Fruit fly (Drosophila melanogaster): Measurements from ENCODE around the gene aust.
A peak's percentile ranks its signal among the peaks of the same experiment; 100 is the strongest.

aust gene

DNA sequence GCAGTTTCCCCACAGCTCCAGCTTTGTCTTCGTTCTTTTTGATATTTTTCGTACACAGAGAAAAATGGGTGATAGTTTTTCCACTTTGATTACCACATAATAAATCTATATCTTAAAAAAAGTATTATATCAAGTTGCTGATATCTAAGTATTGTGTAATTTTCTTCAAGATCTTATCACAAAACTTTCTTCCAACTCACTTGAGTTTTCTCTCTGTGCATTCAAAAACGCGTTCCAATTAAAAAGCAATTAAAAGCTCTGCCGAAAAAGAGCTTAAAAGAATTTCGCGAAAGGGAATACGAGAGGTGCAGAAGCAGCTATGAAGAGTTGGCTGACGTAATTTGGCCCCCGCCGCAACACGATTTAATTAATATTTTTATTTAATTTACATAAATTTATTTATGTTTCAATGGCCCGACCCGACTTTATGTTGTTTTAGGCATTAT lies 15.3 kb downstream of the aust start (continued):
- TF ChIP-seq Usf (GFP tag; optimal IDR thresholded peaks at IDR 0.05): no peak
- TF ChIP-seq psq (GFP tag; optimal IDR thresholded peaks at IDR 0.05): no peak
- peak; percentile 28 for TF ChIP-seq HHEX (GFP tag; optimal IDR thresholded peaks at IDR 0.05)
- no peak for TF ChIP-seq chn (GFP tag; optimal IDR thresholded peaks at IDR 0.05)
- peak; percentile 26 for TF ChIP-seq CG9437 (GFP tag; optimal IDR thresholded peaks at IDR 0.05)
- no peak for TF ChIP-seq zfh2 (GFP tag; optimal IDR thresholded peaks at IDR 0.05)
- TF ChIP-seq zfh1 (GFP tag; IDR thresholded peaks at IDR 0.05): no peak
- no peak for TF ChIP-seq luna (GFP tag; optimal IDR thresholded peaks at IDR 0.05)
- TF ChIP-seq stc (GFP tag; IDR thresholded peaks at IDR 0.05): peak; percentile 68
- peak; percentile 41 for TF ChIP-seq CG12219 (GFP tag; optimal IDR thresholded peaks at IDR 0.05)
- no peak for TF ChIP-seq gro (GFP tag; optimal IDR thresholded peaks at IDR 0.05)
- no peak for TF ChIP-seq crc (GFP tag; optimal IDR thresholded peaks at IDR 0.05)
- TF ChIP-seq sens-2 (GFP tag; IDR thresholded peaks at IDR 0.05): no peak
- no peak for TF ChIP-seq kni (GFP tag; optimal IDR thresholded peaks at IDR 0.05)
- TF ChIP-seq GATAe (GFP tag; conservative IDR thresholded peaks at IDR 0.05): no peak
- no peak for TF ChIP-seq CG6683 (GFP tag; optimal IDR thresholded peaks at IDR 0.05)
- no peak for TF ChIP-seq CG13287 (GFP tag; IDR thresholded peaks at IDR 0.05; ENCODE audit: partially characterized antibody)
- TF ChIP-seq CG10565 (GFP tag; optimal IDR thresholded peaks at IDR 0.05): no peak
- TF ChIP-seq cas (GFP tag; IDR thresholded peaks at IDR 0.05): no peak; the same call in 1 of the 2 replicates
- no peak for TF ChIP-seq nom (GFP tag; optimal IDR thresholded peaks at IDR 0.05)
- TF ChIP-seq CG10267 (tag; optimal IDR thresholded peaks at IDR 0.05): peak; percentile 37
- TF ChIP-seq ATbp (GFP tag; optimal IDR thresholded peaks at IDR 0.05): peak; percentile 25
- TF ChIP-seq ttk (GFP tag; IDR thresholded peaks at IDR 0.05): no peak
- TF ChIP-seq CG13624 (GFP tag; optimal IDR thresholded peaks at IDR 0.05): no peak
- TF ChIP-seq CG1647 (GFP tag; optimal IDR thresholded peaks at IDR 0.05): no peak
- no peak for TF ChIP-seq Side (GFP tag; optimal IDR thresholded peaks at IDR 0.05)
- peak; percentile 40 for TF ChIP-seq CG18262 (tag; optimal IDR thresholded peaks at IDR 0.05)
- no peak for TF ChIP-seq CG12236 (GFP tag; optimal IDR thresholded peaks at IDR 0.05)
- TF ChIP-seq chif (GFP tag; optimal IDR thresholded peaks at IDR 0.05): no peak
- TF ChIP-seq Ada2b (GFP tag; IDR thresholded peaks at IDR 0.05): peak; percentile 58; the same call in 1 of the 2 replicates
- TF ChIP-seq bab2 (GFP tag; optimal IDR thresholded peaks at IDR 0.05): no peak
- TF ChIP-seq wdn (GFP tag; IDR thresholded peaks at IDR 0.05): peak; percentile 37; the same call in 1 of the 2 replicates
- 0 out of 2 replicates have a peak, but pooled peaks have one; percentile 6 for TF ChIP-seq Taf1 (GFP tag; IDR thresholded peaks at IDR 0.05)
- no peak for TF ChIP-seq CG9876 (GFP tag; optimal IDR thresholded peaks at IDR 0.05)
- no peak for TF ChIP-seq CG11398 (GFP tag; optimal IDR thresholded peaks at IDR 0.05)
- no peak for TF ChIP-seq CG11093 (GFP tag; IDR thresholded peaks at IDR 0.05)
- TF ChIP-seq NC2β (GFP tag; optimal IDR thresholded peaks at IDR 0.05): no peak
- no peak for TF ChIP-seq CG11723 (GFP tag; optimal IDR thresholded peaks at IDR 0.05)
- TF ChIP-seq Rx (GFP tag; IDR thresholded peaks at IDR 0.05): no peak
- no peak for TF ChIP-seq Lpt (GFP tag; optimal IDR thresholded peaks at IDR 0.05)
- TF ChIP-seq maf-S (GFP tag; optimal IDR thresholded peaks at IDR 0.05): no peak
- TF ChIP-seq CG7556 (GFP tag; optimal IDR thresholded peaks at IDR 0.05): no peak
- TF ChIP-seq B-H1 (GFP tag; IDR thresholded peaks at IDR 0.05): no peak
- TF ChIP-seq CG31441 (GFP tag; IDR thresholded peaks at IDR 0.05): peak; percentile 60
- TF ChIP-seq emc (GFP tag; optimal IDR thresholded peaks at IDR 0.05): no peak
- TF ChIP-seq sim (GFP tag; IDR thresholded peaks at IDR 0.05): no peak
- peak; percentile 38 for TF ChIP-seq Xbp1 (GFP tag; optimal IDR thresholded peaks at IDR 0.05)
- TF ChIP-seq H15 (GFP tag; IDR thresholded peaks at IDR 0.05): no peak; the same call in 2 of the 3 replicates
- TF ChIP-seq Hand (GFP tag; optimal IDR thresholded peaks at IDR 0.05): no peak
- TF ChIP-seq CG3407 (GFP tag; optimal IDR thresholded peaks at IDR 0.05): no peak
- TF ChIP-seq sug (tag; optimal IDR thresholded peaks at IDR 0.05): no peak
- TF ChIP-seq run (tag; optimal IDR thresholded peaks at IDR 0.05): no peak
- TF ChIP-seq bowl (GFP tag; IDR thresholded peaks at IDR 0.05): no peak

All from whole organism, embryonic.